Worm (Caenorhabditis elegans) whole organism, L4 larva: ENCODE data around the gene F54C8.7.
A peak's percentile ranks its signal among the peaks of the same experiment; 100 is the strongest.

Experiments used
- R02D3.7 ChIP-seq: fragments of 150-350 bp; sonication (generic microtip); optimal IDR thresholded peaks from 3 replicates; lab custom pipeline; 2014; ENCODE audit warnings: missing biosample characterization, missing genetic modification characterization
- T20F7.1 ChIP-seq: fragments of 200-800 bp; sonication (Bioruptor generic); optimal IDR thresholded peaks from 2 replicates; lab custom pipeline; 2018; ENCODE audit warnings: mild to moderate bottlenecking, missing genetic modification characterization, missing compliant biosample characterization
- Y48G9A.11 ChIP-seq: fragments of 200-800 bp; sonication (Bioruptor generic); IDR thresholded peaks from 2 replicates; pipeline ENCODE4 v1.3.6; 2022; ENCODE audit warnings: missing genetic modification reagents, missing genetic modification characterization, missing compliant biosample characterization
- ZK337.2 ChIP-seq: fragments of 200-800 bp; sonication (Bioruptor generic); IDR thresholded peaks from 2 replicates; pipeline ENCODE4 v1.3.6; 2022; ENCODE audit warnings: missing genetic modification reagents, missing genetic modification characterization, missing compliant biosample characterization
- aha-1 ChIP-seq: fragments of 150-350 bp; peaks from one replicate; lab custom pipeline; 2014; ENCODE audit warnings: missing biosample characterization, missing genetic modification characterization
- aly-2 ChIP-seq: sonication (generic microtip); optimal IDR thresholded peaks from 2 replicates; lab custom pipeline; 2018; ENCODE audit warnings: missing biosample characterization, missing genetic modification characterization
- arid-1 ChIP-seq: fragments of 200-800 bp; sonication (Bioruptor generic); conservative IDR thresholded peaks from 2 replicates; pipeline ENCODE4 v1.3.6; 2022; ENCODE audit warnings: missing genetic modification reagents, missing genetic modification characterization, missing compliant biosample characterization
- ceh-20 ChIP-seq: fragments of 200-800 bp; sonication (Bioruptor generic); IDR thresholded peaks from 2 replicates; pipeline ENCODE4 v1.3.6; 2022; ENCODE audit warnings: missing genetic modification reagents, missing genetic modification characterization, missing compliant biosample characterization
- ceh-28 ChIP-seq: fragments of 150-350 bp; optimal IDR thresholded peaks from 2 replicates; lab custom pipeline; 2014; ENCODE audit warnings: missing biosample characterization, missing genetic modification reagents, missing genetic modification characterization
- ceh-32 ChIP-seq: sonication (generic microtip); optimal IDR thresholded peaks from 2 replicates; lab custom pipeline; 2016; ENCODE audit warnings: mild to moderate bottlenecking, missing genetic modification characterization, missing compliant biosample characterization; ENCODE audit not compliant: poor library complexity
- ceh-82 ChIP-seq: sonication (generic microtip); optimal IDR thresholded peaks from 2 replicates; lab custom pipeline; 2017; ENCODE audit warnings: missing biosample characterization, missing genetic modification characterization
- ces-1 ChIP-seq: fragments of 150-350 bp; sonication (generic microtip); optimal IDR thresholded peaks from 4 replicates; lab custom pipeline; 2014; ENCODE audit warnings: missing biosample characterization, missing genetic modification reagents, missing genetic modification characterization
- cey-2 ChIP-seq: sonication (generic microtip); optimal IDR thresholded peaks from 3 replicates; lab custom pipeline; 2017; ENCODE audit warnings: missing genetic modification characterization, mild to moderate bottlenecking, missing compliant biosample characterization, antibody characterized with exemption, borderline replicate concordance; ENCODE audit not compliant: insufficient read depth
- daf-12 ChIP-seq: fragments of 150-350 bp; optimal IDR thresholded peaks from 2 replicates; lab custom pipeline; 2014; ENCODE audit warnings: missing biosample characterization, missing genetic modification reagents, missing genetic modification characterization
- daf-16 ChIP-seq, 3 experiments: sonication (generic microtip); optimal IDR thresholded peaks; 2 replicates each; lab custom pipeline; 2016 to 2017; ENCODE audit warnings: missing genetic modification characterization in 3 of 3, missing genetic modification reagents in 3 of 3, mild to moderate bottlenecking in 2 of 3, missing compliant biosample characterization in 2 of 3, missing biosample characterization in 1 of 3, moderate library complexity in 1 of 3
- dmd-6 ChIP-seq: fragments of 200-800 bp; sonication (Bioruptor generic); IDR thresholded peaks from 2 replicates; pipeline ENCODE4 v1.3.6; 2022; ENCODE audit warnings: missing genetic modification reagents, missing genetic modification characterization, missing compliant biosample characterization
- dmd-9 ChIP-seq: fragments of 200-800 bp; sonication (Bioruptor generic); IDR thresholded peaks from 2 replicates; pipeline ENCODE4 v1.3.6; 2022; ENCODE audit warnings: missing genetic modification reagents, missing genetic modification characterization, missing compliant biosample characterization
- dve-1 ChIP-seq: sonication (generic microtip); optimal IDR thresholded peaks from 2 replicates; lab custom pipeline; 2017; ENCODE audit warnings: antibody characterized with exemption, mild to moderate bottlenecking, missing genetic modification characterization, missing compliant biosample characterization; ENCODE audit not compliant: insufficient read depth
- hif-1 ChIP-seq, 2 experiments: sonication (generic microtip); optimal IDR thresholded peaks; 2 replicates each; lab custom pipeline; 2016 to 2017; ENCODE audit warnings: missing compliant biosample characterization in 2 of 2, missing genetic modification characterization in 2 of 2, missing genetic modification reagents in 2 of 2, missing genotype in 2 of 2, mild to moderate bottlenecking in 1 of 2
- hlh-11 ChIP-seq: fragments of 200-800 bp; sonication (Bioruptor generic); optimal IDR thresholded peaks from 2 replicates; lab custom pipeline; 2018; ENCODE audit warnings: mild to moderate bottlenecking, missing genetic modification characterization, missing compliant biosample characterization
- hmg-1.1 ChIP-seq: fragments of 200-800 bp; sonication (Bioruptor generic); IDR thresholded peaks from 2 replicates; pipeline ENCODE4 v1.3.6; 2022; ENCODE audit warnings: missing genetic modification reagents, missing genetic modification characterization, missing compliant biosample characterization
- lin-1 ChIP-seq: fragments of 200-800 bp; sonication (Bioruptor generic); IDR thresholded peaks from 2 replicates; pipeline ENCODE4 v1.3.6; 2022; ENCODE audit warnings: missing genetic modification reagents, missing genetic modification characterization, missing compliant biosample characterization
- lin-13 ChIP-seq: fragments of 150-350 bp; optimal IDR thresholded peaks from 2 replicates; lab custom pipeline; 2014; ENCODE audit warnings: missing biosample characterization, missing genetic modification reagents, missing genetic modification characterization
- lir-3 ChIP-seq: sonication (generic microtip); optimal IDR thresholded peaks from 2 replicates; lab custom pipeline; 2016; ENCODE audit warnings: mild to moderate bottlenecking, missing genetic modification characterization, missing compliant biosample characterization
- lsy-2 ChIP-seq, 2 experiments: fragments of 150-350 bp in 1 of 2; sonication (generic microtip) in 1 of 2; optimal IDR thresholded peaks; 2 replicates each; lab custom pipeline; 2014 to 2017; ENCODE audit warnings: missing biosample characterization in 2 of 2, missing genetic modification characterization in 2 of 2
- madf-5 ChIP-seq, 2 experiments: fragments of 200-800 bp; sonication (Bioruptor generic); IDR thresholded peaks; 2 replicates each; pipeline ENCODE4 v1.3.6; 2022; ENCODE audit warnings: missing compliant biosample characterization in 2 of 2, missing genetic modification characterization in 2 of 2
- mdl-1 ChIP-seq, 2 experiments: fragments of 150-350 bp in 1 of 2; sonication (generic microtip) in 1 of 2; optimal IDR thresholded peaks; 2 replicates each; lab custom pipeline; 2014 to 2017; ENCODE audit warnings: missing biosample characterization in 2 of 2, missing genetic modification characterization in 2 of 2
- mep-1 ChIP-seq: fragments of 150-350 bp; sonication (generic microtip); optimal IDR thresholded peaks from 3 replicates; lab custom pipeline; 2014; ENCODE audit warnings: missing biosample characterization, missing genetic modification characterization
- mes-2 ChIP-seq: sonication (generic microtip); optimal IDR thresholded peaks from 2 replicates; lab custom pipeline; 2016; ENCODE audit warnings: missing genotype, mild to moderate bottlenecking, missing genetic modification characterization, missing compliant biosample characterization; ENCODE audit not compliant: poor library complexity, severe bottlenecking
- mxl-2 ChIP-seq: fragments of 200-800 bp; sonication (Bioruptor generic); conservative IDR thresholded peaks from 2 replicates; pipeline ENCODE4 v1.3.6; 2022; ENCODE audit warnings: missing genetic modification reagents, missing genetic modification characterization, missing compliant biosample characterization
- nhr-102 ChIP-seq: sonication (generic microtip); optimal IDR thresholded peaks from 2 replicates; lab custom pipeline; 2016; ENCODE audit warnings: mild to moderate bottlenecking, missing genetic modification characterization, moderate library complexity, missing compliant biosample characterization
- nhr-11 ChIP-seq: fragments of 150-350 bp; optimal IDR thresholded peaks from 2 replicates; lab custom pipeline; 2014; ENCODE audit warnings: missing biosample characterization, missing genetic modification characterization
- nhr-111 ChIP-seq: fragments of 200-800 bp; sonication (Bioruptor generic); optimal IDR thresholded peaks from 2 replicates; lab custom pipeline; 2018; ENCODE audit warnings: mild to moderate bottlenecking, missing genetic modification characterization, missing compliant biosample characterization
- nhr-48 ChIP-seq: sonication (generic microtip); optimal IDR thresholded peaks from 2 replicates; lab custom pipeline; 2016; ENCODE audit warnings: mild to moderate bottlenecking, missing genetic modification characterization, missing compliant biosample characterization
- nhr-6 ChIP-seq: fragments of 150-350 bp; optimal IDR thresholded peaks from 2 replicates; lab custom pipeline; 2014; ENCODE audit warnings: missing biosample characterization, missing genetic modification characterization
- nhr-76 ChIP-seq: fragments of 150-350 bp; optimal IDR thresholded peaks from 2 replicates; lab custom pipeline; 2014; ENCODE audit warnings: missing biosample characterization, missing genetic modification characterization
- nhr-77 ChIP-seq: fragments of 150-350 bp; optimal IDR thresholded peaks from 2 replicates; lab custom pipeline; 2014; ENCODE audit warnings: missing biosample characterization, missing genetic modification characterization
- rbr-2 ChIP-seq: sonication (generic microtip); optimal IDR thresholded peaks from 2 replicates; lab custom pipeline; 2016; ENCODE audit warnings: missing genotype, missing genetic modification characterization, missing compliant biosample characterization
- saeg-2 ChIP-seq: fragments of 200-800 bp; sonication (Bioruptor generic); IDR thresholded peaks from 2 replicates; pipeline ENCODE4 v1.3.6; 2022; ENCODE audit warnings: missing genetic modification reagents, missing genetic modification characterization, missing compliant biosample characterization
- sdz-12 ChIP-seq: fragments of 200-800 bp; sonication (Bioruptor generic); optimal IDR thresholded peaks from 2 replicates; lab custom pipeline; 2018; ENCODE audit warnings: mild to moderate bottlenecking, missing genetic modification characterization, missing compliant biosample characterization
- spr-1 ChIP-seq: sonication (generic microtip); optimal IDR thresholded peaks from 2 replicates; lab custom pipeline; 2016; ENCODE audit warnings: mild to moderate bottlenecking, missing genetic modification characterization, missing compliant biosample characterization
- spr-3 ChIP-seq: fragments of 200-800 bp; sonication (Bioruptor generic); optimal IDR thresholded peaks from 2 replicates; lab custom pipeline; 2018; ENCODE audit warnings: mild to moderate bottlenecking, missing genetic modification characterization, missing compliant biosample characterization
- unc-130 ChIP-seq: sonication (generic microtip); optimal IDR thresholded peaks from 2 replicates; lab custom pipeline; 2016; ENCODE audit warnings: missing genetic modification reagents, missing genetic modification characterization, missing compliant biosample characterization
- unc-62 ChIP-seq, 3 experiments: fragments of 150-350 bp in 1 of 3; sonication (generic microtip); optimal IDR thresholded peaks in 2 of 3; peaks in 1 of 3; 1 replicate in 1 of 3; 2 replicates in 2 of 3; lab custom pipeline; 2014 to 2017; ENCODE audit warnings: missing biosample characterization in 3 of 3, missing genetic modification characterization in 3 of 3, missing genetic modification reagents in 3 of 3, missing genotype in 1 of 3
- vab-7 ChIP-seq: fragments of 200-800 bp; sonication (Bioruptor generic); IDR thresholded peaks from 2 replicates; pipeline ENCODE4 v1.3.6; 2022; ENCODE audit warnings: missing genetic modification reagents, missing genetic modification characterization, missing compliant biosample characterization

F54C8.7 gene

DNA sequence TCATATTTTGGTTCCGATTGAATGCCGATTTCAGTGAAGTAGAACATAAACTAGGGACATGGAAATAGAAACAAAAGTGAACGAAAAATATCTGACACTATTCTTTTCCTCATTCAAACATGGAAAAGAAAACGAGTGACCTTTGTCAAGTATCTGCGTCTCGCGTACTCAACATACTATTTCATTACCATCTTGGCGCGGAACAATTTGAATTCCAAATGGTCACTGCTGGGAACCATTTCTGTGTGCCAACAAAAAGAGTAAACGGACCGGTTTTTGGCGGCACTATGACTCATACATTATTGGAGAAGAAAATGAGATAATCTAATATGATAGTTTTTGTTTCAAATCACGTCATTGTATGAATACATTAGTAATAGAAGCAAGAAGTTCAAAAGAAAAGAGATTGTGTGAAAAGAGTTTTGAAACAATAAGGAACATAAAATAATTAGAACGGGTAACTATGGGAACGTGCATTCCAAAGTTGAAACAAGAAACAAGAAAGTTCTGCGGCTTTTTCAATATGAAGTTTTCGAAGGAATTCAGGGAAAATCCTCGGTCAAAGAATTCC lies 28.6 kb upstream of the F54C8.7 start:
- TF ChIP-seq lsy-2 (tag; optimal IDR thresholded peaks at IDR 0.05; lab: Kevin White, UChicago) = peak in 1 of 2 experiments; percentile 17
- peak; percentile 73 for TF ChIP-seq aha-1 (tag; lab: Kevin White, UChicago)
- TF ChIP-seq ceh-32 (tag; lab: Kevin White, UChicago) = no peak
- no peak for TF ChIP-seq unc-62 (GFP tag; optimal IDR thresholded peaks at IDR 0.05 in 1 of 2; lab: Kevin White, UChicago)
- TF ChIP-seq unc-62 (tag; optimal IDR thresholded peaks at IDR 0.05; lab: Kevin White, UChicago) = no peak
- TF ChIP-seq mxl-2 (GFP tag; lab: Robert Waterston, UW) = no peak
- TF ChIP-seq vab-7 (GFP tag; lab: Robert Waterston, UW) = no peak
- TF ChIP-seq daf-12 (tag; lab: Kevin White, UChicago) = no peak
- TF ChIP-seq dmd-9 (GFP tag; lab: Robert Waterston, UW) = no peak
- TF ChIP-seq madf-5 (GFP tag; IDR thresholded peaks at IDR 0.05; lab: Robert Waterston, UW) = no peak
- TF ChIP-seq lir-3 (tag; lab: Kevin White, UChicago) = no peak
- TF ChIP-seq, all 104 proteins: peak for 2

DNA sequence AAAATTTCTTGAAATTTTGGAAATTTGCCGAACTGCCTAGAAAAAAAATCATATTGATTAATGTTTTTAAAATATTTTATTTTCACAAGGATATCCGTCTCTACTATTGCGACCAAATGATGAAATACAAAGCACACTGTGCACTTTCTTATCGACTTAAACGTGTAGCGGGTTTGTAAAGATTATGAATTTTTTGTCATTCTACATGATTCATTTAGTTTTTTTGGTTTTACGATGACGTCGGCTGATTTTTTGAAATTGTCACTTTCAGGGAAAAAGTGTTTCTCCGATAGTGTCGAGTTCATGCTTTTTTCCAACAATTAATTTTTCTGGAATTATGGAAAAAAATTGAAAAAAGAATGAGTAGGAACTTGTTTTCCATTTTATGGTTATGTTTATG lies 22.7 kb upstream of the F54C8.7 start:
- peak; percentile 40; the same call in 1 of the 2 replicates for TF ChIP-seq dmd-6
- TF ChIP-seq dve-1 (tag; lab: Kevin White, UChicago) = peak; percentile 7
- no peak for TF ChIP-seq R02D3.7

DNA sequence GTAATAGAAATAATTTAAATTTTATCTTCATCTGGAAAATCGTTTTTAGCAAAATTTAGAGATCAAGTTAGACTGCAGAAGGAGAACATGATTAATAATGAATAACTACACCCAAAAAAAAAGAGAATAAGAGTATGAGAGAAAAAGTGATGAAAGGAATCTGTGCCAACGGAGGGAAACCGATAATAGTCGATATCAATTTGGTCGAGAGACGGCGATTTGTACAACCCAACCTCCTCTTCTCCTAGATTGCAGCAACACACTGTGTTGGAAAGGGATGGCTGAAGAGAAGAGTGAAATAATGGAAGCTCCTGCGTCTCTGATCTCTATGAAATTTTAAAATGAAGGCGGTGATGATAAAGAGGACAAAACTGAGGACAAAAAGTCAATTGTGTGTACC lies 20.6 kb upstream of the F54C8.7 start:
- TF ChIP-seq nhr-48 (tag; lab: Kevin White, UChicago) = peak; percentile 40
- no peak for TF ChIP-seq R02D3.7
- no peak for TF ChIP-seq Y48G9A.11 (GFP tag; lab: Robert Waterston, UW)
- TF ChIP-seq aly-2 (tag; lab: Kevin White, UChicago) = no peak
- TF ChIP-seq nhr-11 = no peak
- TF ChIP-seq lin-13 = no peak
- peak; percentile 71 for TF ChIP-seq hlh-11
- no peak for TF ChIP-seq nhr-111 (GFP tag; lab: Kevin White, UChicago)
- no peak for TF ChIP-seq mdl-1 (tag; optimal IDR thresholded peaks at IDR 0.05; lab: Kevin White, UChicago)
- TF ChIP-seq arid-1 (GFP tag; lab: Robert Waterston, UW) = no peak
- no peak for TF ChIP-seq rbr-2 (tag; lab: Kevin White, UChicago)
- peak; percentile 37 for TF ChIP-seq mep-1 (tag; lab: Kevin White, UChicago)
- no peak for TF ChIP-seq dmd-9 (GFP tag; lab: Robert Waterston, UW)
- no peak for TF ChIP-seq saeg-2 (GFP tag; lab: Robert Waterston, UW)
- TF ChIP-seq cey-2 (tag; lab: Kevin White, UChicago) = no peak
- TF ChIP-seq daf-16 (GFP tag; optimal IDR thresholded peaks at IDR 0.05; lab: Kevin White, UChicago) = no peak
- TF ChIP-seq daf-16 (tag; optimal IDR thresholded peaks at IDR 0.05; lab: Kevin White, UChicago) = peak; percentile 2
- TF ChIP-seq mes-2 (tag; lab: Kevin White, UChicago) = peak; percentile 36
- TF ChIP-seq ceh-20 (GFP tag; lab: Robert Waterston, UW) = no peak
- no peak for TF ChIP-seq hmg-1.1 (GFP tag; lab: Robert Waterston, UW)
- no peak for TF ChIP-seq ZK337.2 (GFP tag; lab: Robert Waterston, UW)
- no peak for TF ChIP-seq nhr-76 (tag; lab: Kevin White, UChicago)
- TF ChIP-seq madf-5 (GFP tag; IDR thresholded peaks at IDR 0.05; lab: Robert Waterston, UW) = no peak
- TF ChIP-seq T20F7.1 (GFP tag; lab: Kevin White, UChicago) = no peak
- no peak for TF ChIP-seq ces-1 (GFP tag; lab: Kevin White, UChicago)
- TF ChIP-seq hif-1 (tag; optimal IDR thresholded peaks at IDR 0.05; lab: Kevin White, UChicago) = no peak
- no peak for TF ChIP-seq nhr-102 (tag; lab: Kevin White, UChicago)
- peak; percentile 35 for TF ChIP-seq nhr-77 (tag; lab: Kevin White, UChicago)
- no peak for TF ChIP-seq sdz-12
- TF ChIP-seq nhr-6 (tag; lab: Kevin White, UChicago) = no peak
- no peak for TF ChIP-seq spr-3 (GFP tag; lab: Kevin White, UChicago)
- no peak for TF ChIP-seq ceh-82 (tag; lab: Kevin White, UChicago)
- TF ChIP-seq ceh-28 (tag; lab: Kevin White, UChicago) = no peak
- TF ChIP-seq spr-1 = no peak
- TF ChIP-seq unc-130 (GFP tag; lab: Kevin White, UChicago) = no peak
- TF ChIP-seq lin-1 = no peak
